Fruit fly (Drosophila melanogaster) whole organism: ENCODE results near the gene pkaap.

Experiments used
- CG8478 ChIP-seq: fragments of >200 bp; optimal IDR thresholded peaks from 2 replicates; lab custom pipeline; 2018; ENCODE audit warnings: inconsistent platforms
- Dll ChIP-seq: fragments of >200 bp; optimal IDR thresholded peaks from 2 replicates; lab custom pipeline; 2017
- EcR ChIP-seq, 2 experiments: fragments of >200 bp; optimal IDR thresholded peaks; 2 replicates each; lab custom pipeline; 2017; ENCODE audit warnings: missing biosample characterization in 2 of 2, missing genetic modification characterization in 2 of 2, missing genetic modification reagents in 2 of 2
- pan ChIP-seq: fragments of >200 bp; optimal IDR thresholded peaks from 2 replicates; lab custom pipeline; 2017
- psq ChIP-seq: fragments of >200 bp; optimal IDR thresholded peaks from 2 replicates; lab custom pipeline; 2017
- usp ChIP-seq: fragments of >200 bp; optimal IDR thresholded peaks from 2 replicates; lab custom pipeline; 2017; ENCODE audit warnings: missing biosample characterization, missing genetic modification characterization, mixed read lengths

dm6 chr2L:16268107-16268539 is 20.0 kb upstream of the pkaap start:
- no peak for TF ChIP-seq CG8478 (lab: Kevin White, UChicago)
- TF ChIP-seq pan = no peak
- no peak for TF ChIP-seq psq (lab: Kevin White, UChicago)
- no peak for TF ChIP-seq usp
- peak in 1 of 2 experiments; percentile 76 for TF ChIP-seq EcR (GFP tag; optimal IDR thresholded peaks at IDR 0.05; lab: Kevin White, UChicago)
- TF ChIP-seq Dll (lab: Kevin White, UChicago) = peak; percentile 60
